Fruit fly (Drosophila melanogaster): ENCODE results near the gene CG17065.

Gene CG17065

dm6 chrX:20256849-20257590 lies at the start of gene CG17065 (continued):
- TF ChIP-seq Myb (GFP tag; optimal IDR thresholded peaks at IDR 0.05) (peak; percentile 85), CG10147 (GFP tag; optimal IDR thresholded peaks at IDR 0.05) (peak; percentile 39), hb (GFP tag; IDR thresholded peaks at IDR 0.05; ENCODE audit: partially characterized antibody) (no peak), Bdp1 (GFP tag; optimal IDR thresholded peaks at IDR 0.05) (peak; percentile 12), CG2712 (tag; optimal IDR thresholded peaks at IDR 0.05) (peak; percentile 31), CG12744 (GFP tag; optimal IDR thresholded peaks at IDR 0.05) (peak; percentile 15), sens-2 (GFP tag; IDR thresholded peaks at IDR 0.05) (no peak), pb (GFP tag; optimal IDR thresholded peaks at IDR 0.05) (peak; percentile 22), Dp (GFP tag; optimal IDR thresholded peaks at IDR 0.05) (peak; percentile 81), B-H2 (GFP tag; optimal IDR thresholded peaks at IDR 0.05) (peak; percentile 34), CG3065 (GFP tag; optimal IDR thresholded peaks at IDR 0.05) (no peak), zen (tag; optimal IDR thresholded peaks at IDR 0.05) (peak; percentile 60), pros (GFP tag; optimal IDR thresholded peaks at IDR 0.05) (no peak), Antp (GFP tag; optimal IDR thresholded peaks at IDR 0.05) (peak; percentile 40), CG10267 (tag; optimal IDR thresholded peaks at IDR 0.05) (peak; percentile 38), CG32532 (GFP tag; IDR thresholded peaks at IDR 0.05) (0 out of 2 replicates have a peak, but pooled peaks have one; percentile 32), zfh1 (GFP tag; IDR thresholded peaks at IDR 0.05) (peak; percentile 58; the same call in 2 of the 3 replicates), Elba2 (GFP tag; optimal IDR thresholded peaks at IDR 0.05) (no peak), ken (GFP tag; IDR thresholded peaks at IDR 0.05) (0 out of 3 replicates have a peak, but pooled peaks have one; percentile 10), hkb (optimal IDR thresholded peaks at IDR 0.05) (peak; percentile 22), hkb (GFP tag; IDR thresholded peaks at IDR 0.05) (no peak), onecut (GFP tag; IDR thresholded peaks at IDR 0.05) (peak; percentile 37; the same call in 1 of the 2 replicates), E2f2 (GFP tag; IDR thresholded peaks at IDR 0.05) (peak; percentile 87), CG10462 (GFP tag; optimal IDR thresholded peaks at IDR 0.05) (no peak), caup (GFP tag; optimal IDR thresholded peaks at IDR 0.05; ENCODE audit: severe bottlenecking) (peak; percentile 1), CG8089 (GFP tag; optimal IDR thresholded peaks at IDR 0.05) (peak; percentile 17), Max (GFP tag; optimal IDR thresholded peaks at IDR 0.05) (peak; percentile 46), MTF-1 (GFP tag; optimal IDR thresholded peaks at IDR 0.05; ENCODE audit: borderline replicate concordance) (no peak), CG12659 (GFP tag; optimal IDR thresholded peaks at IDR 0.05) (peak; percentile 41), ems (GFP tag; optimal IDR thresholded peaks at IDR 0.05) (peak; percentile 31), bbx (GFP tag; IDR thresholded peaks at IDR 0.05; ENCODE audit: partially characterized antibody) (0 out of 2 replicates have a peak, but pooled peaks have one; percentile 25), CG9817 (tag; optimal IDR thresholded peaks at IDR 0.05) (peak; percentile 41), otp (GFP tag; IDR thresholded peaks at IDR 0.05) (0 out of 3 replicates have a peak, but pooled peaks have one; percentile 24), CG17361 (GFP tag; IDR thresholded peaks at IDR 0.05) (peak; percentile 67), ab (GFP tag; optimal IDR thresholded peaks at IDR 0.05) (no peak), CG4854 (GFP tag; optimal IDR thresholded peaks at IDR 0.05) (no peak), CG4424 (GFP tag; optimal IDR thresholded peaks at IDR 0.05) (peak; percentile 48), CG1603 (tag; optimal IDR thresholded peaks at IDR 0.05) (peak; percentile 70), CG4617 (GFP tag; optimal IDR thresholded peaks at IDR 0.05; ENCODE audit: borderline replicate concordance) (peak; percentile 39), Hmr (GFP tag; optimal IDR thresholded peaks at IDR 0.05) (peak; percentile 41), CG15696 (tag; optimal IDR thresholded peaks at IDR 0.05) (peak; percentile 22), vvl (GFP tag; IDR thresholded peaks at IDR 0.05) (peak; percentile 14; the same call in 1 of the 2 replicates), HLH54F (GFP tag; optimal IDR thresholded peaks at IDR 0.05) (peak; percentile 35), sima (GFP tag; optimal IDR thresholded peaks at IDR 0.05) (no peak), CG13287 (GFP tag; IDR thresholded peaks at IDR 0.05; ENCODE audit: partially characterized antibody) (0 out of 2 replicates have a peak, but pooled peaks have one; percentile 35), MBD-R2 (GFP tag; IDR thresholded peaks at IDR 0.05) (peak; percentile 73), Camta (GFP tag; optimal IDR thresholded peaks at IDR 0.05) (no peak), Med (GFP tag) (peak; percentile 88), CG31441 (GFP tag; IDR thresholded peaks at IDR 0.05) (0 out of 2 replicates have a peak, but pooled peaks have one; percentile 16)

Data from whole organism, embryonic.